ENCODE assay signal across 2 fruit fly cellular contexts in the genomic region with DNA sequence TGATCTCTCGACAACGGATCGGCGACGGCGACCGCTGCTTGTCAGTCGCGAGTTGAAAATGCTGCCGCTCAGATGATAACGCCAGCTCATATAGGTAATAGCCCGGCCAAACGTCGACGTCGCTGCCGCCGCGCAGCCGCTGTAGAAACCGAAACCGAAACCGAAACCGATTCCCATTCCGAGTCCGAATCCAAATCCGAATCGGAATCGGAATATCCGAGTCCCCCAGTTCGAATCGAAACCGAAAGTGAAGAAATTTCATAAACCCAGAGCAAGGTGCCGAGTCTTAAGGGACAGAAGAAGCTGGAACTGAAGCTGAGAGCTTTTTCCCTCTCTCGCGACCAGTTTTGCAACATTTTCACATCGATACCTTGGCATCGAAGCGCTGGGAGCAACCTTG.
A peak's percentile ranks its signal among the peaks of the same experiment; 100 is the strongest.
TF ChIP-seq lines count a peak whose summit lies in the region.

A gene (minus strand): TSS at position 67 of the 400 bp plus-strand sequence.

- TF ChIP-seq CTCF in whole organism, embryonic (GFP tag; optimal IDR thresholded peaks at IDR 0.05; lab: Kevin White, UChicago): no peak

TF ChIP-seq in whole organism, embryonic, 481 proteins besides CTCF, POLR2A, EP300 and RAD21:
- TF ChIP-seq Deaf1 (tag; optimal IDR thresholded peaks at IDR 0.05; lab: Kevin White, UChicago): peak; percentile 62
- TF ChIP-seq maf-S (GFP tag; optimal IDR thresholded peaks at IDR 0.05; lab: Kevin White, UChicago): no peak
- TF ChIP-seq Adf1 (GFP tag; IDR thresholded peaks at IDR 0.05; lab: Robert Waterston, UW): 0 out of 2 replicates have a peak, but pooled peaks have one; percentile 7
- TF ChIP-seq CG9876 (GFP tag; optimal IDR thresholded peaks at IDR 0.05; lab: Kevin White, UChicago): no peak
- TF ChIP-seq Blimp-1 (GFP tag; optimal IDR thresholded peaks at IDR 0.05; lab: Kevin White, UChicago): peak; percentile 75

TF ChIP-seq in whole organism, prepupa, 60 proteins besides CTCF, POLR2A, EP300 and RAD21:
- TF ChIP-seq Sox102F (GFP tag; optimal IDR thresholded peaks at IDR 0.05; lab: Kevin White, UChicago) (no peak), CG15336 (GFP tag; IDR thresholded peaks at IDR 0.05; lab: Robert Waterston, UW) (no peak), dsx (GFP tag; optimal IDR thresholded peaks at IDR 0.05; lab: Kevin White, UChicago; ENCODE audit: poor library complexity, severe bottlenecking) (peak; percentile 23), CG8632 (GFP tag; optimal IDR thresholded peaks at IDR 0.05; lab: Kevin White, UChicago) (no peak), Eip78C (GFP tag; lab: Kevin White, UChicago) (peak; percentile 45), Blimp-1 (GFP tag; optimal IDR thresholded peaks at IDR 0.05; lab: Kevin White, UChicago) (peak; percentile 85)
